Fruit fly (Drosophila melanogaster): ENCODE data around the gene anchor.

- no peak for TF ChIP-seq CG8478 (optimal IDR thresholded peaks at IDR 0.05)
- TF ChIP-seq CTCF (optimal IDR thresholded peaks at IDR 0.05), result no peak
Measured at dm6 chr3L:17665084-17665576, 43.5 kb downstream of the anchor start.
